Fruit fly (Drosophila melanogaster) whole organism, prepupa: ENCODE data around the gene Flacc.

Experiments
- CG10631 ChIP-seq: fragments of 200-800 bp; sonication (Bioruptor generic); optimal IDR thresholded peaks from 2 replicates; lab custom pipeline; 2016; ENCODE audit warnings: missing biosample characterization, missing genetic modification characterization
- CG10669 ChIP-seq: fragments of 200-800 bp; sonication (Bioruptor generic); optimal IDR thresholded peaks from 3 replicates; lab custom pipeline; 2018; ENCODE audit warnings: missing biosample characterization, mild to moderate bottlenecking, missing genetic modification characterization, moderate library complexity
- CG11294 ChIP-seq: fragments of 200-800 bp; sonication (Bioruptor generic); IDR thresholded peaks from 2 replicates; pipeline ENCODE4 v1.3.6; 2022; ENCODE audit warnings: missing biosample characterization, missing genetic modification characterization
- CG11762 ChIP-seq: fragments of 200-800 bp; sonication (Bioruptor generic); optimal IDR thresholded peaks from 3 replicates; lab custom pipeline; 2016; ENCODE audit warnings: missing biosample characterization, missing genetic modification characterization; ENCODE audit not compliant: insufficient read depth
- CG11902 ChIP-seq: fragments of 200-800 bp; sonication (Bioruptor generic); optimal IDR thresholded peaks from 3 replicates; lab custom pipeline; 2016; ENCODE audit warnings: missing biosample characterization, missing genetic modification characterization
- CG15336 ChIP-seq: fragments of 200-800 bp; sonication (Bioruptor generic); IDR thresholded peaks from 2 replicates; pipeline ENCODE4 v1.3.6; 2022; ENCODE audit warnings: missing biosample characterization, missing genetic modification characterization
- CG3032 ChIP-seq: fragments of 200-800 bp; optimal IDR thresholded peaks from 2 replicates; lab custom pipeline; 2019; ENCODE audit warnings: missing biosample characterization, mild to moderate bottlenecking, missing genetic modification characterization, moderate library complexity
- CG31627 ChIP-seq: fragments of 200-800 bp; sonication (Bioruptor generic); optimal IDR thresholded peaks from 3 replicates; lab custom pipeline; 2016; ENCODE audit warnings: missing biosample characterization, missing genetic modification characterization
- CG32006 ChIP-seq: fragments of 200-800 bp; sonication (Bioruptor generic); optimal IDR thresholded peaks from 3 replicates; lab custom pipeline; 2017; ENCODE audit warnings: missing biosample characterization, mild to moderate bottlenecking, missing genetic modification characterization
- CG34406 ChIP-seq: fragments of 200-800 bp; sonication (Bioruptor generic); optimal IDR thresholded peaks from 3 replicates; lab custom pipeline; 2016; ENCODE audit warnings: missing biosample characterization, missing genetic modification characterization
- CG6163 ChIP-seq: fragments of 200-800 bp; sonication (Bioruptor generic); IDR thresholded peaks from 3 replicates; pipeline ENCODE4 v1.3.6; 2022; ENCODE audit warnings: missing biosample characterization, missing genetic modification characterization
- CG6854 ChIP-seq: fragments of 200-800 bp; sonication (Bioruptor generic); optimal IDR thresholded peaks from 2 replicates; lab custom pipeline; 2017; ENCODE audit warnings: missing biosample characterization, mild to moderate bottlenecking, missing genetic modification characterization
- CG7368 ChIP-seq: fragments of 200-800 bp; sonication (Bioruptor generic); optimal IDR thresholded peaks from 3 replicates; lab custom pipeline; 2016; ENCODE audit warnings: missing biosample characterization, missing genetic modification characterization
- CG8119 ChIP-seq: fragments of 200-800 bp; sonication (Bioruptor generic); IDR thresholded peaks from 3 replicates; pipeline ENCODE4 v1.3.6; 2022; ENCODE audit warnings: missing biosample characterization, missing genetic modification characterization
- Eip78C ChIP-seq: fragments of 200-800 bp; sonication (Bioruptor generic); peaks from one replicate; lab custom pipeline; 2016; ENCODE audit warnings: missing biosample characterization, missing genetic modification characterization
- Gug ChIP-seq: fragments of 200-800 bp; sonication (Bioruptor generic); IDR thresholded peaks from 2 replicates; pipeline ENCODE4 v1.3.6; 2022; ENCODE audit warnings: missing biosample characterization, missing genetic modification characterization
- Hr38 ChIP-seq: sonication (Bioruptor generic); optimal IDR thresholded peaks from 2 replicates; lab custom pipeline; 2016; ENCODE audit warnings: missing biosample characterization, missing genetic modification characterization
- Hr39 ChIP-seq: fragments of 200-800 bp; sonication (Bioruptor generic); optimal IDR thresholded peaks from 2 replicates; lab custom pipeline; 2016; ENCODE audit warnings: missing biosample characterization, missing genetic modification characterization
- Hr4 ChIP-seq: fragments of 200-800 bp; sonication (Bioruptor generic); optimal IDR thresholded peaks from 3 replicates; lab custom pipeline; 2016; ENCODE audit warnings: missing biosample characterization, missing genetic modification characterization
- Lpt ChIP-seq: fragments of 200-800 bp; sonication (Bioruptor generic); optimal IDR thresholded peaks from 3 replicates; lab custom pipeline; 2016; ENCODE audit warnings: missing biosample characterization, missing genetic modification characterization
- Met ChIP-seq: fragments of 200-800 bp; sonication (Bioruptor generic); optimal IDR thresholded peaks from 3 replicates; lab custom pipeline; 2016; ENCODE audit warnings: missing biosample characterization, missing genetic modification characterization
- OdsH ChIP-seq: fragments of 200-800 bp; sonication (Bioruptor generic); optimal IDR thresholded peaks from 3 replicates; lab custom pipeline; 2016; ENCODE audit warnings: missing biosample characterization, missing genetic modification characterization
- Smox ChIP-seq: fragments of 200-800 bp; sonication (Bioruptor generic); optimal IDR thresholded peaks from 3 replicates; lab custom pipeline; 2016; ENCODE audit warnings: missing biosample characterization, missing genetic modification characterization
- Sox102F ChIP-seq: fragments of 200-800 bp; sonication (Bioruptor generic); optimal IDR thresholded peaks from 2 replicates; lab custom pipeline; 2016; ENCODE audit warnings: missing biosample characterization, mild to moderate bottlenecking, missing genetic modification characterization
- Sox15 ChIP-seq: fragments of 200-800 bp; sonication (Bioruptor generic); optimal IDR thresholded peaks from 3 replicates; lab custom pipeline; 2016; ENCODE audit warnings: missing biosample characterization, missing genetic modification characterization
- eg ChIP-seq: fragments of 200-800 bp; sonication (Bioruptor generic); IDR thresholded peaks from 3 replicates; pipeline ENCODE4 v1.3.6; 2022; ENCODE audit warnings: missing biosample characterization, missing genetic modification characterization
- esn ChIP-seq: fragments of 200-800 bp; sonication (Bioruptor generic); optimal IDR thresholded peaks from 2 replicates; lab custom pipeline; 2016; ENCODE audit warnings: missing biosample characterization, mild to moderate bottlenecking, missing genetic modification characterization, moderate library complexity
- fkh ChIP-seq: fragments of 200-800 bp; sonication (Bioruptor generic); optimal IDR thresholded peaks from 3 replicates; lab custom pipeline; 2017; ENCODE audit warnings: missing biosample characterization, mild to moderate bottlenecking, missing genetic modification characterization, moderate library complexity
- lz ChIP-seq: fragments of 200-800 bp; sonication (Bioruptor generic); optimal IDR thresholded peaks from 3 replicates; lab custom pipeline; 2016; ENCODE audit warnings: missing biosample characterization, missing genetic modification characterization
- net ChIP-seq: fragments of 200-800 bp; sonication (Bioruptor generic); optimal IDR thresholded peaks from 3 replicates; lab custom pipeline; 2016; ENCODE audit warnings: missing biosample characterization, missing genetic modification characterization
- pdm3 ChIP-seq: fragments of 200-800 bp; sonication (Bioruptor generic); optimal IDR thresholded peaks from 3 replicates; lab custom pipeline; 2016; ENCODE audit warnings: missing biosample characterization, missing genetic modification characterization
- salr ChIP-seq, 2 experiments: fragments of 200-800 bp; sonication (Bioruptor generic); optimal IDR thresholded peaks; 3 replicates each; lab custom pipeline; 2016 to 2018; ENCODE audit warnings: missing biosample characterization in 2 of 2, missing genetic modification characterization in 2 of 2, mild to moderate bottlenecking in 1 of 2
- spab ChIP-seq: fragments of 200-800 bp; sonication (Bioruptor generic); optimal IDR thresholded peaks from 2 replicates; lab custom pipeline; 2017; ENCODE audit warnings: missing biosample characterization, mild to moderate bottlenecking, missing genetic modification characterization, missing genetic modification reagents
- svp ChIP-seq: fragments of 200-800 bp; sonication (Bioruptor generic); peaks from one replicate; lab custom pipeline; 2016; ENCODE audit warnings: missing biosample characterization, missing genetic modification characterization
- topi ChIP-seq: fragments of 200-800 bp; sonication (Bioruptor generic); optimal IDR thresholded peaks from 3 replicates; lab custom pipeline; 2016; ENCODE audit warnings: missing biosample characterization, missing genetic modification characterization

Gene Flacc

dm6 chrX:18928608-18929059 lies 35.2 kb upstream of the Flacc start (continued):
- no peak; the same call in 1 of the 2 replicates for TF ChIP-seq CG11294 (GFP tag; lab: Robert Waterston, UW)
- peak; percentile 49; the same call in 2 of the 3 replicates for TF ChIP-seq CG6163 (GFP tag; lab: Robert Waterston, UW)
- peak; percentile 79 for TF ChIP-seq OdsH (GFP tag; lab: Kevin White, UChicago)
- peak; percentile 88 for TF ChIP-seq Eip78C (GFP tag; lab: Kevin White, UChicago)
- peak; percentile 41; the same call in 1 of the 3 replicates for TF ChIP-seq eg (GFP tag; lab: Robert Waterston, UW)
- peak; percentile 61; the same call in 1 of the 2 replicates for TF ChIP-seq Gug (GFP tag; lab: Robert Waterston, UW)
- TF ChIP-seq CG15336 (GFP tag; lab: Robert Waterston, UW): peak; percentile 79
- peak; percentile 63 for TF ChIP-seq net (GFP tag; lab: Kevin White, UChicago)
- peak; percentile 86 for TF ChIP-seq CG3032 (tag; lab: Kevin White, UChicago)
- peak; percentile 63 for TF ChIP-seq CG7368
- peak; percentile 48 for TF ChIP-seq Lpt
- TF ChIP-seq CG11762: peak; percentile 73
- TF ChIP-seq CG34406 (GFP tag; lab: Kevin White, UChicago): peak; percentile 82
- TF ChIP-seq pdm3 (GFP tag; lab: Kevin White, UChicago): peak; percentile 58
- TF ChIP-seq fkh (GFP tag; lab: Kevin White, UChicago): no peak
- peak in 1 of 2 experiments; percentile 83 for TF ChIP-seq salr (GFP tag; optimal IDR thresholded peaks at IDR 0.05; lab: Kevin White, UChicago)

dm6 chrX:18926372-18927200 lies 33.1 kb upstream of the Flacc start:
- TF ChIP-seq topi: peak; percentile 16
- TF ChIP-seq CG11902 (GFP tag; lab: Kevin White, UChicago): no peak
- peak; percentile 23 for TF ChIP-seq Met
- peak; percentile 18; the same call in 1 of the 3 replicates for TF ChIP-seq eg (GFP tag; lab: Robert Waterston, UW)
- 0 out of 2 replicates have a peak, but pooled peaks have one; percentile 11 for TF ChIP-seq CG15336 (GFP tag; lab: Robert Waterston, UW)
- TF ChIP-seq lz (GFP tag; lab: Kevin White, UChicago): peak; percentile 11
- no peak for TF ChIP-seq Gug (GFP tag; lab: Robert Waterston, UW)
- peak; percentile 72 for TF ChIP-seq Eip78C (GFP tag; lab: Kevin White, UChicago)
- peak; percentile 61 for TF ChIP-seq svp (GFP tag; lab: Kevin White, UChicago)
- TF ChIP-seq CG32006 (GFP tag; lab: Kevin White, UChicago): peak; percentile 2
- peak; percentile 21 for TF ChIP-seq esn (GFP tag; lab: Kevin White, UChicago)
- TF ChIP-seq spab (GFP tag; lab: Kevin White, UChicago): no peak

- peak; percentile 76 for TF ChIP-seq Eip78C (GFP tag; lab: Kevin White, UChicago)
- TF ChIP-seq CG6854: no peak
- peak; percentile 47; the same call in 2 of the 3 replicates for TF ChIP-seq eg (GFP tag; lab: Robert Waterston, UW)
- peak; percentile 69 for TF ChIP-seq svp (GFP tag; lab: Kevin White, UChicago)
- no peak for TF ChIP-seq Hr38
- peak; percentile 19 for TF ChIP-seq CG10631
- TF ChIP-seq Sox102F (GFP tag; lab: Kevin White, UChicago): no peak
- peak; percentile 29 for TF ChIP-seq Met
- peak; percentile 4 for TF ChIP-seq Hr4 (GFP tag; lab: Kevin White, UChicago)
- TF ChIP-seq CG10669 (GFP tag; lab: Kevin White, UChicago): peak; percentile 6
- no peak for TF ChIP-seq CG11902 (GFP tag; lab: Kevin White, UChicago)
- TF ChIP-seq Sox15 (GFP tag; lab: Kevin White, UChicago): no peak
- peak; percentile 21 for TF ChIP-seq Hr39 (GFP tag; lab: Kevin White, UChicago)
- TF ChIP-seq esn (GFP tag; lab: Kevin White, UChicago): peak; percentile 32
- peak; percentile 31 for TF ChIP-seq Smox (GFP tag; lab: Kevin White, UChicago)
- 0 out of 3 replicates have a peak, but pooled peaks have one; percentile 27 for TF ChIP-seq CG8119 (GFP tag; lab: Robert Waterston, UW)
- peak; percentile 12 for TF ChIP-seq CG32006 (GFP tag; lab: Kevin White, UChicago)
- peak; percentile 4 for TF ChIP-seq CG3032 (tag; lab: Kevin White, UChicago)
- TF ChIP-seq CG6163 (GFP tag; lab: Robert Waterston, UW): peak; percentile 47; the same call in 2 of the 3 replicates
- TF ChIP-seq lz (GFP tag; lab: Kevin White, UChicago): peak; percentile 9
- no peak for TF ChIP-seq spab (GFP tag; lab: Kevin White, UChicago)
- TF ChIP-seq topi: peak; percentile 37
- TF ChIP-seq Gug (GFP tag; lab: Robert Waterston, UW): 0 out of 2 replicates have a peak, but pooled peaks have one; percentile 10
- peak; percentile 12 for TF ChIP-seq CG31627 (GFP tag; lab: Kevin White, UChicago)
Observed at dm6 chrX:18925685-18926371, 32.4 kb upstream of the Flacc start.
